Fruit fly (Drosophila melanogaster) S2 (cell line): ENCODE data around the gene CG7402.

Experiments used
- CG8478 ChIP-seq: fragments of >200 bp; optimal IDR thresholded peaks from 2 replicates; lab custom pipeline; 2018
- CTCF ChIP-seq, 2 experiments: fragments of >200 bp; optimal IDR thresholded peaks; 2 replicates each; lab custom pipeline; 2018

DNA sequence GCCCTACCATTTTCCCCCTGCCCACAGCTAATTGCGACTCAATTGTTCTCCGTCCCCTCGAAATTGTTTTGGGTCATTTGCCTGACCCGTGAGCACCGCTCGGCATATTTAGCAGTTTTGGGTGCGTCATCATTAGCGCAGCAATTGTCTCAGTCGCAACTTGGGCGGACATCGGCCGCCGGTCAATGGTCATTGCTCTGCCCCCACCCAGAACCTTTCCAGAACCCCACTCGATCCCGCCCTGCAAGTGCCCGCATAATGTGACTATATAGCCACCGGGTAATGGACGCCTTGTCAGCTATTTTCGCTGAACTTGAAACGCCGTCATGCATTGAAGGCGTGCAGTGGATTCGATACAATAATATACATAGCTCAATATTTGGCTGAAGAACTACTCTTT lies 45.6 kb downstream of the CG7402 start:
- TF ChIP-seq CG8478 (no peak), CTCF (optimal IDR thresholded peaks at IDR 0.05; lab: Kevin White, UChicago) (no peak)
